Worm (Caenorhabditis elegans) whole organism, L1 larva: ENCODE results near the gene glr-8.
A peak's percentile ranks its signal among the peaks of the same experiment; 100 is the strongest.

ENCODE experiments used
- C04F5.9 ChIP-seq: sonication (generic microtip); optimal IDR thresholded peaks from 2 replicates; lab custom pipeline; 2016; ENCODE audit warnings: missing genetic modification characterization, missing compliant biosample characterization
- C16A3.4 ChIP-seq: fragments of 150-350 bp; optimal IDR thresholded peaks from 2 replicates; lab custom pipeline; 2014; ENCODE audit warnings: missing biosample characterization, missing genetic modification characterization
- aha-1 ChIP-seq: fragments of 150-350 bp; optimal IDR thresholded peaks from 2 replicates; lab custom pipeline; 2014; ENCODE audit warnings: missing biosample characterization, missing genetic modification characterization
- aly-2 ChIP-seq: fragments of 150-350 bp; optimal IDR thresholded peaks from 2 replicates; lab custom pipeline; 2014; ENCODE audit warnings: missing biosample characterization, missing genetic modification characterization
- blmp-1 ChIP-seq: fragments of 150-350 bp; optimal IDR thresholded peaks from 2 replicates; lab custom pipeline; 2014; ENCODE audit warnings: missing biosample characterization, missing genetic modification characterization
- ceh-88 ChIP-seq: fragments of 200-800 bp; sonication (Bioruptor generic); IDR thresholded peaks from 2 replicates; pipeline ENCODE4 v1.3.6; 2022; ENCODE audit warnings: missing genetic modification characterization, missing compliant biosample characterization
- ceh-90 ChIP-seq: sonication (generic microtip); optimal IDR thresholded peaks from 2 replicates; lab custom pipeline; 2016; ENCODE audit warnings: missing genetic modification characterization, missing compliant biosample characterization
- dpl-1 ChIP-seq, 3 experiments: fragments of 150-350 bp in 2 of 3; sonication (generic microtip) in 1 of 3; optimal IDR thresholded peaks; 2 replicates each; lab custom pipeline; 2014 to 2017; ENCODE audit warnings: missing biosample characterization in 3 of 3, missing genetic modification characterization in 3 of 3, missing genetic modification reagents in 3 of 3
- dsc-1 ChIP-seq: sonication (generic microtip); optimal IDR thresholded peaks from 2 replicates; lab custom pipeline; 2016; ENCODE audit warnings: mild to moderate bottlenecking, missing genetic modification characterization, missing compliant biosample characterization
- efl-1 ChIP-seq, 4 experiments: fragments of 150-350 bp; optimal IDR thresholded peaks in 3 of 4; peaks in 1 of 4; 1 replicate in 1 of 4; 2 replicates in 3 of 4; lab custom pipeline; 2014; ENCODE audit warnings: missing biosample characterization in 2 of 4, missing genetic modification characterization in 2 of 4, missing genetic modification reagents in 2 of 4
- efl-3 ChIP-seq: fragments of 200-800 bp; sonication (Bioruptor generic); optimal IDR thresholded peaks from 2 replicates; lab custom pipeline; 2018; ENCODE audit warnings: mild to moderate bottlenecking, missing genetic modification characterization, missing compliant biosample characterization
- elt-2 ChIP-seq: sonication (generic microtip); optimal IDR thresholded peaks from 2 replicates; lab custom pipeline; 2016; ENCODE audit warnings: missing genetic modification characterization, mild to moderate bottlenecking, inconsistent platforms, missing compliant biosample characterization, missing genetic modification reagents
- elt-3 ChIP-seq, 6 experiments: fragments of 150-350 bp in 1 of 6; sonication (generic microtip); optimal IDR thresholded peaks; 2 replicates each; lab custom pipeline; 2017 to 2018; ENCODE audit warnings: missing biosample characterization in 6 of 6, missing genetic modification characterization in 6 of 6, inconsistent platforms in 1 of 6
- fkh-10 ChIP-seq: sonication (generic microtip); optimal IDR thresholded peaks from 2 replicates; lab custom pipeline; 2017; ENCODE audit warnings: missing biosample characterization, missing genetic modification reagents, missing genetic modification characterization
- hlh-17 ChIP-seq: fragments of 200-800 bp; sonication (Bioruptor generic); optimal IDR thresholded peaks from 2 replicates; lab custom pipeline; 2018; ENCODE audit warnings: missing genetic modification characterization, mild to moderate bottlenecking, missing compliant biosample characterization, moderate library complexity, borderline replicate concordance
- hpl-2 ChIP-seq: fragments of 150-350 bp; optimal IDR thresholded peaks from 2 replicates; lab custom pipeline; 2014; ENCODE audit warnings: missing biosample characterization, missing genetic modification reagents, missing genetic modification characterization
- irx-1 ChIP-seq: sonication (generic microtip); optimal IDR thresholded peaks from 2 replicates; lab custom pipeline; 2016; ENCODE audit warnings: missing genetic modification characterization, missing compliant biosample characterization
- lin-14 ChIP-seq: fragments of 200-800 bp; sonication (Bioruptor generic); optimal IDR thresholded peaks from 2 replicates; lab custom pipeline; 2018; ENCODE audit warnings: mild to moderate bottlenecking, missing genetic modification characterization, moderate library complexity, missing compliant biosample characterization
- lin-15B ChIP-seq: fragments of 150-350 bp; sonication (generic microtip); optimal IDR thresholded peaks from 3 replicates; lab custom pipeline; 2014; ENCODE audit warnings: missing biosample characterization, missing genetic modification characterization
- lsy-2 ChIP-seq, 2 experiments: fragments of 150-350 bp; optimal IDR thresholded peaks; 2 replicates each; lab custom pipeline; 2014; ENCODE audit warnings: missing biosample characterization in 2 of 2, missing genetic modification characterization in 2 of 2
- mab-9 ChIP-seq: fragments of 200-800 bp; sonication (Bioruptor generic); IDR thresholded peaks from 2 replicates; pipeline ENCODE4 v1.3.6; 2022; ENCODE audit warnings: missing genetic modification reagents, missing genetic modification characterization, missing compliant biosample characterization
- mep-1 ChIP-seq: fragments of 150-350 bp; optimal IDR thresholded peaks from 2 replicates; lab custom pipeline; 2014; ENCODE audit warnings: missing biosample characterization, missing genetic modification characterization
- nhr-12 ChIP-seq: sonication (generic microtip); optimal IDR thresholded peaks from 2 replicates; lab custom pipeline; 2017; ENCODE audit warnings: missing biosample characterization, missing genetic modification characterization
- nhr-19 ChIP-seq: fragments of 200-800 bp; sonication (Bioruptor generic); conservative IDR thresholded peaks from 2 replicates; pipeline ENCODE4 v1.3.6; 2022; ENCODE audit warnings: missing genetic modification characterization, missing compliant biosample characterization
- nhr-237 ChIP-seq: fragments of 150-350 bp; optimal IDR thresholded peaks from 2 replicates; lab custom pipeline; 2014; ENCODE audit warnings: missing biosample characterization, missing genetic modification characterization
- nhr-76 ChIP-seq: sonication (generic microtip); optimal IDR thresholded peaks from 2 replicates; lab custom pipeline; 2017; ENCODE audit warnings: missing biosample characterization, missing genetic modification characterization
- nhr-77 ChIP-seq: fragments of 150-350 bp; optimal IDR thresholded peaks from 2 replicates; lab custom pipeline; 2014; ENCODE audit warnings: missing biosample characterization, missing genetic modification characterization
- nhr-85 ChIP-seq: sonication (generic microtip); peaks from one replicate; lab custom pipeline; 2016; ENCODE audit warnings: missing genetic modification characterization, inconsistent platforms, missing compliant biosample characterization
- nhr-90 ChIP-seq: sonication (generic microtip); optimal IDR thresholded peaks from 2 replicates; lab custom pipeline; 2016; ENCODE audit warnings: mild to moderate bottlenecking, missing genetic modification characterization, missing compliant biosample characterization; ENCODE audit not compliant: poor library complexity
- pax-3 ChIP-seq: fragments of 200-800 bp; sonication (Bioruptor generic); optimal IDR thresholded peaks from 2 replicates; lab custom pipeline; 2018; ENCODE audit warnings: mild to moderate bottlenecking, missing genetic modification characterization, moderate library complexity, missing compliant biosample characterization
- snu-23 ChIP-seq: sonication (generic microtip); optimal IDR thresholded peaks from 2 replicates; lab custom pipeline; 2016; ENCODE audit warnings: missing genetic modification characterization, missing compliant biosample characterization
- sptf-1 ChIP-seq: fragments of 150-350 bp; optimal IDR thresholded peaks from 2 replicates; lab custom pipeline; 2014; ENCODE audit warnings: missing biosample characterization, missing genetic modification characterization
- swsn-7 ChIP-seq: sonication (generic microtip); optimal IDR thresholded peaks from 2 replicates; lab custom pipeline; 2016; ENCODE audit warnings: missing genetic modification characterization, missing compliant biosample characterization
- tbx-2 ChIP-seq: sonication (generic microtip); optimal IDR thresholded peaks from 2 replicates; lab custom pipeline; 2016; ENCODE audit warnings: missing genetic modification characterization, missing compliant biosample characterization
- unc-30 ChIP-seq: sonication (generic microtip); optimal IDR thresholded peaks from 2 replicates; lab custom pipeline; 2017; ENCODE audit warnings: missing biosample characterization, missing genetic modification characterization
- unc-86 ChIP-seq: sonication (generic microtip); optimal IDR thresholded peaks from 2 replicates; lab custom pipeline; 2016; ENCODE audit warnings: missing genetic modification characterization, missing compliant biosample characterization
- vab-15 ChIP-seq: sonication (generic microtip); optimal IDR thresholded peaks from 2 replicates; lab custom pipeline; 2017; ENCODE audit warnings: missing genotype, mild to moderate bottlenecking, missing genetic modification characterization, missing compliant biosample characterization
- zag-1 ChIP-seq: fragments of 150-350 bp; optimal IDR thresholded peaks from 2 replicates; lab custom pipeline; 2014; ENCODE audit warnings: missing biosample characterization, missing genetic modification characterization

The glr-8 gene

DNA sequence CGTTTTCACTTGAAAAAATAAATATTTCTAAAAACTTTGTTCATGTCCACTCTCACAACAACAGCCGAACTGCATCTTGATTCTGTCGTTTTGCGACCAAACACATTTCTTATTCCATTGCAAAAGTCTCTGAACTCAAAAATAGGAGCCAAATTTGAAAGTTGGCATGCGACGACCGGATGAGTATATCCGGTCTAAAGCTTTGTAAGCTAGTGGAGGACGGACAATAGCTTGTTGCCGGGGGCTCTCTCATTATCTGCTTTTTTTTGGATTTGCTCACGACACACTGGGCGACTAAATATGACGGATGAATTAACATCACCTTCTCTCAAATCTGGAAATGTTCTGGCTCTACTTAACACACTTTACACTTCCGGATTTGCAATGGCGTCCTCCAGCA lies 44.1 kb upstream of the glr-8 start, which contains the start of gene K04E7.1:
TSS of gene K04E7.1 (plus strand) at position 301 of the 400 bp plus-strand sequence.
- TF ChIP-seq aha-1 (tag; lab: Kevin White, UChicago) (no peak), fkh-10 (GFP tag; lab: Kevin White, UChicago) (no peak), nhr-85 (tag; lab: Kevin White, UChicago) (no peak), nhr-19 (GFP tag; lab: Robert Waterston, UW) (no peak), zag-1 (tag; lab: Kevin White, UChicago) (no peak), ceh-88 (GFP tag; lab: Robert Waterston, UW) (no peak), swsn-7 (no peak), snu-23 (GFP tag; lab: Kevin White, UChicago) (no peak), dsc-1 (tag; lab: Kevin White, UChicago) (no peak), unc-86 (tag; lab: Kevin White, UChicago) (no peak), pax-3 (tag; lab: Kevin White, UChicago) (no peak), mep-1 (no peak), elt-2 (tag; lab: Kevin White, UChicago) (no peak), nhr-237 (tag; lab: Kevin White, UChicago) (no peak), mab-9 (GFP tag; lab: Robert Waterston, UW) (no peak), ceh-90 (tag; lab: Kevin White, UChicago) (no peak), aly-2 (tag; lab: Kevin White, UChicago) (no peak)
- TF ChIP-seq, all 84 proteins: peak for 0

DNA sequence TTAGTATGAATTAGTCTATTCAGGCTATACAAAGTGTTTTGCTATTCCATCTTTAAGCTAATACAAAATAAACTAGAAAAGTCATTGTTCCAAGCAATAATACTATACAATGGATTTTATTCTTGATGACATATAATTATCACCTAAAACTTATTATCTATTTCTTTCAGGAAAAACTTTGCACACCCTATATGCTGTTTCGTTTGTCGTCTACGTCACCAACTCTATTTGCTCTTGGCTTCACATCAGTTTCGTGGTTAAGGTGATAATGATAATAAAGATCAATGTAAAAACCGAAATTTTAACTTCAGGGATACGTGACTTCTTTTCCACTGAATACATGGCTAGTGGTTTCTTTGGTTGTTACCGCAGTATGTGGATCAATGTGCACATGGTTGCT lies 43.3 kb upstream of the glr-8 start:
- TF ChIP-seq sptf-1: no peak
- no peak for TF ChIP-seq hlh-17 (GFP tag; lab: Kevin White, UChicago)
- TF ChIP-seq nhr-12: no peak
- TF ChIP-seq efl-1 (optimal IDR thresholded peaks at IDR 0.05; lab: Kevin White, UChicago): no peak
- peak in 1 of 2 experiments; percentile 88 for TF ChIP-seq efl-1 (GFP tag; optimal IDR thresholded peaks at IDR 0.05 in 1 of 2; lab: Kevin White, UChicago)
- no peak for TF ChIP-seq lin-15B (tag; lab: Kevin White, UChicago)
- TF ChIP-seq pax-3 (tag; lab: Kevin White, UChicago): no peak

DNA sequence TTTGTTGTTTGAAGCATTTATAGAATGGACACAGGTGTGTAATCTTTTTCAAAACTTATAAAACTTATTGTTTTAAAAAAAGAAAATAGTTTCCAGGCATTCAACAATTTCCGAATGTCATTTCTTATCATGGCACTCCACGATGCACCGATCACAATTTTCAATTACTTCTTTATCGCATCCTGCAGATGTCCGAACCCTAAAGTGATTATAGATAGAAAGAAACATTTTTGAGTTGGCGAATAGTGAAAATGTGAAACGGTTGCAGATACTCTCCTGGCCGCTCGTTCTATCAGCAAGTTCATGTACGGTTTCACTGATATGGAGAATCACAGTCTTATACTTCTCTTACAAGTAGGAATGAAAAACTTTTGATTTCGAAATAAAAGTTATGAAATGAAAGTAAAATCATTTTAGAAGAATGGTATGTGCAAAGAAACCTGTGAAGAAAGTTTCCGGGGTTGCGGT lies 42.8 kb upstream of the glr-8 start, which contains the start of gene C15B12.2:
TSS of gene C15B12.2 (plus strand) at position 418 of the 468 bp plus-strand sequence.
- TF ChIP-seq nhr-19 (GFP tag; lab: Robert Waterston, UW) (no peak), elt-2 (tag; lab: Kevin White, UChicago) (peak; percentile 72)

DNA sequence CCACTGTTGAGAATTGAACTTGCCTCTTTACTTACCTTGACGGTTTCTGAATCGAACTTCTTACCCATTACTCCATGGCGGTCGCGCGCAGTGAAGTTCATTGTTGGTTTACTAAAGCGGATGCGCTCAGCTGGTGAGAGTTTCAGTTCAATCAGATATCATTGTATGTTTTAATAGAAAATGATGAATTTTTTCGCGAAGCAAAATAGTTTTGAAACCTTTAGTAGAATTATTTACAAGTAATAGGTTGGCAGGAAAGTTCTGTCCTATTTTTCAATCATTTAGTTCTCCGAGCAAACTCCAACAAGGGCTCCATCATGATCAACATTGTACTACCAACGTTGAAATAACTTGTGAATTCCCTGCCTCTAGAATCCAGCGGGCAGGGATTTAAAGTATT lies 38.3 kb upstream of the glr-8 start, which contains the start of gene C15B12.3:
TSS of gene C15B12.3 (minus strand) at position 101 of the 400 bp plus-strand sequence.
- no peak for TF ChIP-seq nhr-90 (tag; lab: Kevin White, UChicago)
- TF ChIP-seq hpl-2 (GFP tag; lab: Kevin White, UChicago): no peak
- TF ChIP-seq snu-23 (GFP tag; lab: Kevin White, UChicago): no peak
- TF ChIP-seq C16A3.4: no peak
- no peak for TF ChIP-seq nhr-76 (tag; lab: Kevin White, UChicago)
- TF ChIP-seq dpl-1 (GFP tag; optimal IDR thresholded peaks at IDR 0.05; lab: Kevin White, UChicago): no peak
- TF ChIP-seq lin-14 (GFP tag; lab: Kevin White, UChicago): no peak
- TF ChIP-seq irx-1 (tag; lab: Kevin White, UChicago): no peak
- no peak for TF ChIP-seq sptf-1
- no peak for TF ChIP-seq vab-15 (tag; lab: Kevin White, UChicago)
- TF ChIP-seq elt-3 (tag; optimal IDR thresholded peaks at IDR 0.05; lab: Kevin White, UChicago): no peak
- TF ChIP-seq efl-3 (GFP tag; lab: Kevin White, UChicago): no peak
- no peak for TF ChIP-seq nhr-19 (GFP tag; lab: Robert Waterston, UW)
- TF ChIP-seq, all 84 proteins: peak for 0

DNA sequence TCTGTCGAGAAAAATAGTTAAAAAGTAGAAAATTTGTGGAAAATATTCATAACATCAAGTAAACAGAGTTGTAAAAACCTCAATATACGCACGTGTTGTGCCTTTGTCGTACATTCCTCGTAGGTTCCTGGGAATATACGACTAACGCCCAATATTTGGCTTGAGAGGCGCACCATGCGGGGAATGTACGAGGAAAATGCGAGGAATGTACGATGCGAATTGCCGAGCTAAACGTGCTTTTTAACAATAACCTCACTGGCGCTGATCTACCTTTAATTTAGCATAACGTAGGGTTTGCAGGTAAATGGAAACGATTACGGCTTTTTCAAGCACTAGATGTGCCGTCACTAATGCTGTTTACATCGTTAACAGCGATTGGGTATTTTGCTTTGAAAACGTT lies 37.3 kb upstream of the glr-8 start, which contains the start of gene C15B12.9:
TSS of gene C15B12.9 (plus strand) at position 301 of the 400 bp plus-strand sequence.
- TF ChIP-seq tbx-2 (tag; lab: Kevin White, UChicago): no peak
- no peak for TF ChIP-seq lsy-2 (tag; optimal IDR thresholded peaks at IDR 0.05; lab: Kevin White, UChicago)
- no peak for TF ChIP-seq C04F5.9
- no peak for TF ChIP-seq blmp-1 (tag; lab: Kevin White, UChicago)
- no peak for TF ChIP-seq unc-30 (tag; lab: Kevin White, UChicago)
- no peak for TF ChIP-seq zag-1 (tag; lab: Kevin White, UChicago)
- TF ChIP-seq elt-3 (tag; optimal IDR thresholded peaks at IDR 0.05; lab: Kevin White, UChicago): no peak
- TF ChIP-seq nhr-77 (tag; lab: Kevin White, UChicago): no peak
- no peak for TF ChIP-seq nhr-237 (tag; lab: Kevin White, UChicago)
